Fruit fly (Drosophila melanogaster) whole organism, embryonic: ENCODE data around the gene JMJD5.
A peak's percentile ranks its signal among the peaks of the same experiment; 100 is the strongest.

Experiments used
- Bgb ChIP-seq: fragments of 200-800 bp; sonication (Bioruptor generic); IDR thresholded peaks from 2 replicates; pipeline ENCODE4 v1.3.6; 2022; ENCODE audit warnings: missing biosample characterization, missing genetic modification characterization; ENCODE audit not compliant: partially characterized antibody
- C15 ChIP-seq: fragments of 200-800 bp; sonication (Bioruptor generic); IDR thresholded peaks from 3 replicates; pipeline ENCODE4 v1.3.6; 2022; ENCODE audit warnings: missing biosample characterization, missing genetic modification characterization
- CG10565 ChIP-seq: fragments of 200-800 bp; sonication (Bioruptor generic); optimal IDR thresholded peaks from 3 replicates; lab custom pipeline; 2016; ENCODE audit warnings: missing biosample characterization, mild to moderate bottlenecking, missing genetic modification characterization
- CG11398 ChIP-seq: fragments of 200-800 bp; sonication (Bioruptor generic); optimal IDR thresholded peaks from 2 replicates; lab custom pipeline; 2016; ENCODE audit warnings: missing biosample characterization, missing genetic modification characterization
- CG11456 ChIP-seq: fragments of 200-800 bp; sonication (Bioruptor generic); IDR thresholded peaks from 3 replicates; pipeline ENCODE4 v1.3.6; 2022; ENCODE audit warnings: missing biosample characterization, missing genetic modification characterization
- CG11696 ChIP-seq: fragments of 200-800 bp; sonication (Bioruptor generic); IDR thresholded peaks from 2 replicates; pipeline ENCODE4 v1.3.6; 2022; ENCODE audit warnings: missing biosample characterization, missing genetic modification characterization
- CG12219 ChIP-seq: fragments of 200-800 bp; sonication (Bioruptor generic); optimal IDR thresholded peaks from 3 replicates; lab custom pipeline; 2018; ENCODE audit warnings: missing biosample characterization, mild to moderate bottlenecking, missing genetic modification characterization
- CG15479 ChIP-seq: fragments of 200-800 bp; sonication (Bioruptor generic); optimal IDR thresholded peaks from 3 replicates; lab custom pipeline; 2019; ENCODE audit warnings: missing biosample characterization, mild to moderate bottlenecking, missing genetic modification characterization, moderate library complexity
- CG15601 ChIP-seq: fragments of 200-800 bp; sonication (Bioruptor generic); optimal IDR thresholded peaks from 3 replicates; lab custom pipeline; 2019; ENCODE audit warnings: missing biosample characterization, mild to moderate bottlenecking, missing genetic modification characterization, moderate library complexity
- CG16779 ChIP-seq: fragments of 200-800 bp; sonication (Bioruptor generic); IDR thresholded peaks from 2 replicates; pipeline ENCODE4 v1.3.6; 2022; ENCODE audit warnings: missing biosample characterization, missing genetic modification characterization
- CG16815 ChIP-seq: fragments of 200-800 bp; sonication (Bioruptor generic); optimal IDR thresholded peaks from 3 replicates; lab custom pipeline; 2017; ENCODE audit warnings: missing biosample characterization, mild to moderate bottlenecking, missing genetic modification characterization
- CG17361 ChIP-seq: fragments of 200-800 bp; sonication (Bioruptor generic); IDR thresholded peaks from 3 replicates; pipeline ENCODE4 v1.3.6; 2022; ENCODE audit warnings: missing biosample characterization, missing genetic modification characterization
- CG17385 ChIP-seq: fragments of 200-800 bp; sonication (Bioruptor generic); optimal IDR thresholded peaks from 3 replicates; lab custom pipeline; 2018; ENCODE audit warnings: missing biosample characterization, mild to moderate bottlenecking, missing genetic modification characterization
- CG2129 ChIP-seq: fragments of 200-800 bp; sonication (Bioruptor generic); IDR thresholded peaks from 2 replicates; pipeline ENCODE4 v1.3.6; 2022; ENCODE audit warnings: missing biosample characterization, missing genetic modification characterization; ENCODE audit not compliant: partially characterized antibody
- CG30431 ChIP-seq: fragments of 200-800 bp; sonication (Bioruptor generic); optimal IDR thresholded peaks from 2 replicates; lab custom pipeline; 2017; ENCODE audit warnings: missing biosample characterization, missing genetic modification characterization
- CG31365 ChIP-seq: fragments of 200-800 bp; sonication (Bioruptor generic); optimal IDR thresholded peaks from 2 replicates; lab custom pipeline; 2018; ENCODE audit warnings: missing biosample characterization, mild to moderate bottlenecking, missing genetic modification characterization
- CG34376 ChIP-seq: fragments of 200-800 bp; sonication (Bioruptor generic); optimal IDR thresholded peaks from 2 replicates; lab custom pipeline; 2018; ENCODE audit warnings: missing biosample characterization, mild to moderate bottlenecking, missing genetic modification characterization
- CG5245 ChIP-seq: fragments of 200-800 bp; sonication (Bioruptor generic); optimal IDR thresholded peaks from 3 replicates; lab custom pipeline; 2016; ENCODE audit warnings: missing biosample characterization, missing genetic modification characterization
- CG6813 ChIP-seq: fragments of 200-800 bp; sonication (Bioruptor generic); optimal IDR thresholded peaks from 2 replicates; lab custom pipeline; 2017; ENCODE audit warnings: missing biosample characterization, missing genetic modification characterization, mild to moderate bottlenecking, moderate library complexity, missing genetic modification reagents
- CG7556 ChIP-seq: fragments of 200-800 bp; sonication (Bioruptor generic); optimal IDR thresholded peaks from 2 replicates; lab custom pipeline; 2017; ENCODE audit warnings: missing biosample characterization, mild to moderate bottlenecking, missing genetic modification characterization
- CG9437 ChIP-seq: fragments of 200-800 bp; sonication (Bioruptor generic); optimal IDR thresholded peaks from 2 replicates; lab custom pipeline; 2018; ENCODE audit warnings: missing biosample characterization, mild to moderate bottlenecking, missing genetic modification characterization
- CoRest ChIP-seq: fragments of 200-800 bp; sonication (Bioruptor generic); optimal IDR thresholded peaks from 3 replicates; lab custom pipeline; 2018; ENCODE audit warnings: missing biosample characterization, mild to moderate bottlenecking, missing genetic modification characterization, moderate library complexity
- Dref ChIP-seq: fragments of 200-800 bp; sonication (Bioruptor generic); IDR thresholded peaks from 2 replicates; pipeline ENCODE4 v1.3.6; 2022; ENCODE audit warnings: missing biosample characterization, missing genetic modification characterization
- E2f2 ChIP-seq: fragments of 200-800 bp; sonication (Bioruptor generic); IDR thresholded peaks from 2 replicates; pipeline ENCODE4 v1.3.6; 2022; ENCODE audit warnings: missing biosample characterization, missing genetic modification characterization
- Mad ChIP-seq: fragments of 200-800 bp; sonication (Bioruptor generic); optimal IDR thresholded peaks from 2 replicates; lab custom pipeline; 2016; ENCODE audit warnings: missing biosample characterization, missing genetic modification characterization
- Mes4 ChIP-seq: fragments of 200-800 bp; sonication (Bioruptor generic); optimal IDR thresholded peaks from 2 replicates; lab custom pipeline; 2016; ENCODE audit warnings: missing biosample characterization, missing genetic modification characterization
- Oli ChIP-seq: fragments of 200-800 bp; sonication (Bioruptor generic); optimal IDR thresholded peaks from 2 replicates; lab custom pipeline; 2018; ENCODE audit warnings: missing biosample characterization, mild to moderate bottlenecking, missing genetic modification characterization, moderate library complexity
- Sin3A ChIP-seq: fragments of >200 bp; optimal IDR thresholded peaks from 2 replicates; lab custom pipeline; 2018
- Xrp1 ChIP-seq: fragments of 200-800 bp; sonication (Bioruptor generic); IDR thresholded peaks from 2 replicates; pipeline ENCODE4 v1.3.6; 2022; ENCODE audit warnings: missing biosample characterization, missing genetic modification characterization
- amos ChIP-seq: fragments of 200-800 bp; sonication (Bioruptor generic); IDR thresholded peaks from 2 replicates; pipeline ENCODE4 v1.3.6; 2022; ENCODE audit warnings: missing biosample characterization, missing genetic modification characterization; ENCODE audit not compliant: partially characterized antibody
- ato ChIP-seq: fragments of 200-800 bp; sonication (Bioruptor generic); IDR thresholded peaks from 2 replicates; pipeline ENCODE4 v1.3.6; 2022; ENCODE audit warnings: missing biosample characterization, missing genetic modification characterization; ENCODE audit not compliant: partially characterized antibody
- cad ChIP-seq: fragments of >200 bp; optimal IDR thresholded peaks from 2 replicates; lab custom pipeline; 2017; ENCODE audit warnings: missing biosample characterization, missing genetic modification characterization
- cas ChIP-seq: fragments of 200-800 bp; sonication (Bioruptor generic); IDR thresholded peaks from 2 replicates; pipeline ENCODE4 v1.3.6; 2022; ENCODE audit warnings: missing biosample characterization, missing genetic modification characterization
- cg ChIP-seq: fragments of 200-800 bp; sonication (Bioruptor generic); optimal IDR thresholded peaks from 3 replicates; lab custom pipeline; 2019; ENCODE audit warnings: missing biosample characterization, mild to moderate bottlenecking, missing genetic modification characterization, moderate library complexity
- corto ChIP-seq: fragments of 200-800 bp; sonication (Bioruptor generic); optimal IDR thresholded peaks from 2 replicates; lab custom pipeline; 2016; ENCODE audit warnings: missing biosample characterization, mild to moderate bottlenecking, missing genetic modification characterization, moderate library complexity
- cwo ChIP-seq: fragments of 200-800 bp; sonication (Bioruptor generic); optimal IDR thresholded peaks from 3 replicates; lab custom pipeline; 2017; ENCODE audit warnings: missing biosample characterization, missing genetic modification characterization, mild to moderate bottlenecking, moderate library complexity, missing genetic modification reagents
- dan ChIP-seq: fragments of 200-800 bp; sonication (Bioruptor generic); IDR thresholded peaks from 2 replicates; pipeline ENCODE4 v1.3.6; 2022; ENCODE audit warnings: missing biosample characterization, missing genetic modification characterization
- dysf ChIP-seq: fragments of 200-800 bp; sonication (Bioruptor generic); IDR thresholded peaks from 3 replicates; pipeline ENCODE4 v1.3.6; 2022; ENCODE audit warnings: missing biosample characterization, missing genetic modification characterization
- eyg ChIP-seq: fragments of 200-800 bp; sonication (Bioruptor generic); optimal IDR thresholded peaks from 3 replicates; lab custom pipeline; 2016; ENCODE audit warnings: missing biosample characterization, missing genetic modification characterization
- fu2 ChIP-seq: fragments of 200-800 bp; sonication (Bioruptor generic); optimal IDR thresholded peaks from 2 replicates; lab custom pipeline; 2016; ENCODE audit warnings: missing biosample characterization, missing genetic modification characterization
- her ChIP-seq: fragments of 200-800 bp; sonication (Bioruptor generic); optimal IDR thresholded peaks from 2 replicates; lab custom pipeline; 2016; ENCODE audit warnings: missing biosample characterization, missing genetic modification characterization
- lola ChIP-seq, 3 experiments: fragments of >200 bp in 2 of 3; fragments of 200-800 bp in 1 of 3; sonication (Bioruptor generic) in 1 of 3; optimal IDR thresholded peaks; 2 replicates each; lab custom pipeline; 2017 to 2019; ENCODE audit warnings: missing biosample characterization in 3 of 3, missing genetic modification characterization in 3 of 3, mild to moderate bottlenecking in 1 of 3, moderate library complexity in 1 of 3
- psq ChIP-seq: fragments of 200-800 bp; sonication (Bioruptor generic); optimal IDR thresholded peaks from 2 replicates; lab custom pipeline; 2017; ENCODE audit warnings: missing biosample characterization, missing genetic modification characterization
- sc ChIP-seq, 3 experiments: fragments of >200 bp in 2 of 3; fragments of 200-800 bp in 1 of 3; sonication (Bioruptor generic) in 1 of 3; optimal IDR thresholded peaks; 2 replicates in 2 of 3; 3 replicates in 1 of 3; lab custom pipeline; 2017; ENCODE audit warnings: mild to moderate bottlenecking in 1 of 3, missing biosample characterization in 1 of 3, missing genetic modification characterization in 1 of 3, missing genetic modification reagents in 1 of 3
- schlank ChIP-seq: fragments of 200-800 bp; sonication (Bioruptor generic); optimal IDR thresholded peaks from 2 replicates; lab custom pipeline; 2018; ENCODE audit warnings: missing biosample characterization, mild to moderate bottlenecking, missing genetic modification characterization
- sens-2 ChIP-seq: fragments of 200-800 bp; sonication (Bioruptor generic); IDR thresholded peaks from 2 replicates; pipeline ENCODE4 v1.3.6; 2022; ENCODE audit warnings: missing biosample characterization, missing genetic modification characterization
- trem ChIP-seq: fragments of 200-800 bp; optimal IDR thresholded peaks from 3 replicates; lab custom pipeline; 2019; ENCODE audit warnings: missing biosample characterization, mild to moderate bottlenecking, missing genetic modification characterization, moderate library complexity
- tup ChIP-seq: fragments of 200-800 bp; sonication (Bioruptor generic); optimal IDR thresholded peaks from 2 replicates; lab custom pipeline; 2016; ENCODE audit warnings: missing biosample characterization, mild to moderate bottlenecking, missing genetic modification characterization, moderate library complexity
- zen ChIP-seq: fragments of 200-800 bp; sonication (Bioruptor generic); optimal IDR thresholded peaks from 3 replicates; lab custom pipeline; 2018; ENCODE audit warnings: missing biosample characterization, mild to moderate bottlenecking, missing genetic modification characterization, moderate library complexity

Gene JMJD5

DNA sequence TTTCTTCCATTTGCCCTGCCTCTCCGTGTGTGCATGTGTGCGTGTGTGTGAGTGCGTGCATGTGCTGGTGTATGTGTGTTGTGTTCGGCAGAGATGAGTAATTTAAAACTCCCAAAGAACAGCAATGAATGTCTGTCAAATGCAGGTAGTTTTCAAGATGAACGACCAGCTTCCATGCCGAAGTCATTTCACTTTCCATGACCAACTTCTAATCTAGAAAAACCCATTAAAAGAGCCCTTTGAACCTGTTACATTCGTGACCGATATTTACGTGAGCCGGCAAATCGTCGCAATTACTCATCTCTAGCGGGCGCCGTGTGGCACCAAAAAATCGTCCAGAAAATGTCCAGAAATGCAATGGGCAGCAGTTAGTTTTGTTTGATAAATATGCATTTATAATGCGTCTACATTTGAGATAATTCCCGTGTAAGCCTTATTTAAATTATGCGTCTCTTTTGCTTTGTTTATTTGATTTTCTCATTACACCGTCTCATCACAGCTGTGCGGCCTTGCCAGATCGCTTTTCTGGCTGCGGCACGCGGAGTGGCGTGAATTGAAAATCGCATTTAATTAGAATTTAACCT, 31.3 kb upstream of the JMJD5 start (continued):
- TF ChIP-seq Xrp1 (GFP tag; lab: Robert Waterston, UW), result no peak
- no peak; the same call in 1 of the 2 replicates for TF ChIP-seq ato (GFP tag; lab: Robert Waterston, UW)
- TF ChIP-seq eyg, result no peak
- no peak for TF ChIP-seq C15 (GFP tag; lab: Robert Waterston, UW)
- peak; percentile 33 for TF ChIP-seq zen
- TF ChIP-seq trem, result peak; percentile 7
- peak; percentile 91 for TF ChIP-seq cg (GFP tag; lab: Kevin White, UChicago)
- TF ChIP-seq CG16779, result no peak
- TF ChIP-seq amos, result peak; percentile 76
- no peak for TF ChIP-seq CG5245 (GFP tag; lab: Kevin White, UChicago)
- no peak for TF ChIP-seq CG6813 (GFP tag; lab: Kevin White, UChicago)
- no peak for TF ChIP-seq CG16815 (GFP tag; lab: Kevin White, UChicago)
- no peak for TF ChIP-seq dan (GFP tag; lab: Robert Waterston, UW)
- TF ChIP-seq dysf (GFP tag; lab: Robert Waterston, UW), result peak; percentile 55; the same call in 1 of the 3 replicates
- TF ChIP-seq CG7556, result no peak
- TF ChIP-seq CG15601 (tag; lab: Kevin White, UChicago), result peak; percentile 8
- no peak for TF ChIP-seq CG11398
- TF ChIP-seq CG10565 (GFP tag; lab: Kevin White, UChicago), result no peak
- TF ChIP-seq cas (GFP tag; lab: Robert Waterston, UW), result no peak
- peak; percentile 86 for TF ChIP-seq her (GFP tag; lab: Kevin White, UChicago)
- no peak for TF ChIP-seq CG15479 (GFP tag; lab: Kevin White, UChicago)
- no peak for TF ChIP-seq schlank (tag; lab: Kevin White, UChicago)
- no peak for TF ChIP-seq psq (GFP tag; lab: Kevin White, UChicago)
- TF ChIP-seq Oli (tag; lab: Kevin White, UChicago), result peak; percentile 12
- TF ChIP-seq fu2 (GFP tag; lab: Kevin White, UChicago), result peak; percentile 44
- peak; percentile 19 for TF ChIP-seq Mes4 (GFP tag; lab: Kevin White, UChicago)
- peak; percentile 64 for TF ChIP-seq CG2129 (GFP tag; lab: Robert Waterston, UW)
- TF ChIP-seq CG31365 (tag; lab: Kevin White, UChicago), result no peak
- no peak for TF ChIP-seq corto
- no peak for TF ChIP-seq cad
- no peak for TF ChIP-seq sens-2 (GFP tag; lab: Robert Waterston, UW)
- TF ChIP-seq cwo (GFP tag; lab: Kevin White, UChicago), result no peak
- no peak for TF ChIP-seq CG30431 (GFP tag; lab: Kevin White, UChicago)
- TF ChIP-seq lola (GFP tag; optimal IDR thresholded peaks at IDR 0.05; lab: Kevin White, UChicago), result peak in 1 of 3 experiments; percentile 12
- TF ChIP-seq Sin3A (lab: Kevin White, UChicago), result peak; percentile 93
- TF ChIP-seq E2f2 (GFP tag; lab: Robert Waterston, UW), result peak; percentile 47; the same call in 1 of the 2 replicates
- no peak for TF ChIP-seq CG11696 (GFP tag; lab: Robert Waterston, UW)
- peak; percentile 36; the same call in 1 of the 2 replicates for TF ChIP-seq Dref (GFP tag; lab: Robert Waterston, UW)
- no peak for TF ChIP-seq CG34376 (GFP tag; lab: Kevin White, UChicago)
- peak; percentile 69; the same call in 2 of the 3 replicates for TF ChIP-seq CG11456 (GFP tag; lab: Robert Waterston, UW)
- peak; percentile 71; the same call in 2 of the 3 replicates for TF ChIP-seq CG17361
- TF ChIP-seq CG9437 (GFP tag; lab: Kevin White, UChicago), result peak; percentile 55
- TF ChIP-seq CoRest, result peak; percentile 44
- no peak for TF ChIP-seq CG12219 (GFP tag; lab: Kevin White, UChicago)
- TF ChIP-seq Bgb (GFP tag; lab: Robert Waterston, UW), result peak; percentile 71
- TF ChIP-seq tup (GFP tag; lab: Kevin White, UChicago), result no peak
- TF ChIP-seq CG17385 (GFP tag; lab: Kevin White, UChicago), result peak; percentile 31
- peak; percentile 39 for TF ChIP-seq Mad (GFP tag; lab: Kevin White, UChicago)
- no peak for TF ChIP-seq sc (optimal IDR thresholded peaks at IDR 0.05; lab: Kevin White, UChicago)
- no peak for TF ChIP-seq sc (GFP tag; optimal IDR thresholded peaks at IDR 0.05; lab: Kevin White, UChicago)
